Worm (Caenorhabditis elegans) whole organism, late embryonic: ENCODE measurements around the gene srh-20.

Experiments used
- C38D4.7 ChIP-seq: fragments of 200-800 bp; sonication (Bioruptor generic); optimal IDR thresholded peaks from 2 replicates; lab custom pipeline; 2018; ENCODE audit warnings: mild to moderate bottlenecking, missing genetic modification characterization, moderate library complexity, missing compliant biosample characterization
- F13H6.1 ChIP-seq: sonication (generic microtip); optimal IDR thresholded peaks from 2 replicates; lab custom pipeline; 2016; ENCODE audit warnings: missing genetic modification characterization, missing compliant biosample characterization
- K02D7.2 ChIP-seq: sonication (generic microtip); optimal IDR thresholded peaks from 2 replicates; lab custom pipeline; 2017; ENCODE audit warnings: mild to moderate bottlenecking, missing genetic modification characterization, missing compliant biosample characterization
- K09A11.1 ChIP-seq: sonication (generic microtip); optimal IDR thresholded peaks from 2 replicates; lab custom pipeline; 2017; ENCODE audit warnings: antibody characterized with exemption, mild to moderate bottlenecking, missing genetic modification characterization, missing compliant biosample characterization; ENCODE audit not compliant: insufficient read depth
- T23F11.4 ChIP-seq: fragments of 200-800 bp; sonication (Bioruptor generic); optimal IDR thresholded peaks from 2 replicates; lab custom pipeline; 2018; ENCODE audit warnings: mild to moderate bottlenecking, missing genetic modification characterization, missing compliant biosample characterization
- ahr-1 ChIP-seq: sonication (generic microtip); optimal IDR thresholded peaks from 2 replicates; lab custom pipeline; 2016; ENCODE audit warnings: missing genetic modification characterization, missing compliant biosample characterization
- ama-1 ChIP-seq: fragments of 150-350 bp; optimal IDR thresholded peaks from 2 replicates; lab custom pipeline; 2014
- ceh-14 ChIP-seq: sonication (generic microtip); optimal IDR thresholded peaks from 2 replicates; lab custom pipeline; 2016; ENCODE audit warnings: missing genotype, missing genetic modification characterization, missing compliant biosample characterization
- ceh-24 ChIP-seq: sonication (generic microtip); optimal IDR thresholded peaks from 2 replicates; lab custom pipeline; 2016; ENCODE audit warnings: mild to moderate bottlenecking, missing genetic modification characterization, missing compliant biosample characterization
- ceh-30 ChIP-seq: fragments of 150-350 bp; optimal IDR thresholded peaks from 2 replicates; lab custom pipeline; 2014; ENCODE audit warnings: missing biosample characterization, missing genetic modification characterization
- ceh-45 ChIP-seq: fragments of 200-800 bp; sonication (Bioruptor generic); IDR thresholded peaks from 2 replicates; pipeline ENCODE4 v1.3.6; 2022; ENCODE audit warnings: missing genetic modification reagents, missing genetic modification characterization, missing compliant biosample characterization
- ceh-6 ChIP-seq: fragments of 200-800 bp; sonication (Bioruptor generic); optimal IDR thresholded peaks from 2 replicates; lab custom pipeline; 2018; ENCODE audit warnings: mild to moderate bottlenecking, missing genetic modification characterization, missing compliant biosample characterization
- dmd-4 ChIP-seq: sonication (generic microtip); optimal IDR thresholded peaks from 2 replicates; lab custom pipeline; 2016; ENCODE audit warnings: borderline replicate concordance, missing genetic modification characterization, missing compliant biosample characterization
- dve-1 ChIP-seq: sonication (generic microtip); optimal IDR thresholded peaks from 2 replicates; lab custom pipeline; 2017; ENCODE audit warnings: antibody characterized with exemption, mild to moderate bottlenecking, missing genetic modification characterization, missing compliant biosample characterization
- elt-4 ChIP-seq: sonication (generic microtip); optimal IDR thresholded peaks from 2 replicates; lab custom pipeline; 2016; ENCODE audit warnings: missing genetic modification characterization, missing compliant biosample characterization
- ets-4 ChIP-seq: sonication (generic microtip); optimal IDR thresholded peaks from 2 replicates; lab custom pipeline; 2016; ENCODE audit warnings: missing genetic modification characterization, missing compliant biosample characterization
- fax-1 ChIP-seq: sonication (generic microtip); optimal IDR thresholded peaks from 2 replicates; lab custom pipeline; 2016; ENCODE audit warnings: missing genotype, missing genetic modification characterization, missing compliant biosample characterization
- fkh-6 ChIP-seq: sonication (generic microtip); optimal IDR thresholded peaks from 2 replicates; lab custom pipeline; 2016; ENCODE audit warnings: missing genetic modification characterization, missing compliant biosample characterization
- gmeb-2 ChIP-seq: sonication (generic microtip); optimal IDR thresholded peaks from 2 replicates; lab custom pipeline; 2016; ENCODE audit warnings: missing genetic modification characterization, inconsistent platforms, missing compliant biosample characterization
- hlh-13 ChIP-seq: fragments of 200-800 bp; sonication (Bioruptor generic); optimal IDR thresholded peaks from 2 replicates; lab custom pipeline; 2018; ENCODE audit warnings: mild to moderate bottlenecking, missing genetic modification characterization, missing compliant biosample characterization
- hlh-8 ChIP-seq: sonication (generic microtip); optimal IDR thresholded peaks from 2 replicates; lab custom pipeline; 2016; ENCODE audit warnings: missing genotype, missing genetic modification characterization, missing compliant biosample characterization
- lin-11 ChIP-seq: fragments of 200-800 bp; sonication (Bioruptor generic); optimal IDR thresholded peaks from 2 replicates; lab custom pipeline; 2018; ENCODE audit warnings: mild to moderate bottlenecking, missing genetic modification characterization, missing compliant biosample characterization
- mec-3 ChIP-seq: sonication (generic microtip); optimal IDR thresholded peaks from 2 replicates; lab custom pipeline; 2016; ENCODE audit warnings: borderline replicate concordance, missing genetic modification characterization, missing compliant biosample characterization
- nfya-1 ChIP-seq: sonication (generic microtip); optimal IDR thresholded peaks from 2 replicates; lab custom pipeline; 2017; ENCODE audit warnings: missing genetic modification characterization, mild to moderate bottlenecking, missing compliant biosample characterization, antibody characterized with exemption, moderate library complexity
- nhr-232 ChIP-seq: sonication (generic microtip); optimal IDR thresholded peaks from 2 replicates; lab custom pipeline; 2016; ENCODE audit warnings: missing genetic modification characterization, missing compliant biosample characterization
- npax-4 ChIP-seq: sonication (generic microtip); optimal IDR thresholded peaks from 2 replicates; lab custom pipeline; 2016; ENCODE audit warnings: missing genetic modification characterization, missing compliant biosample characterization
- pag-3 ChIP-seq: sonication (generic microtip); optimal IDR thresholded peaks from 2 replicates; lab custom pipeline; 2016; ENCODE audit warnings: missing compliant biosample characterization, missing genetic modification characterization, borderline replicate concordance
- pax-1 ChIP-seq: fragments of 150-350 bp; optimal IDR thresholded peaks from 2 replicates; lab custom pipeline; 2014; ENCODE audit warnings: missing biosample characterization, missing genetic modification characterization
- pha-2 ChIP-seq: sonication (generic microtip); optimal IDR thresholded peaks from 2 replicates; lab custom pipeline; 2017; ENCODE audit warnings: mild to moderate bottlenecking, missing genetic modification characterization, missing compliant biosample characterization
- pqm-1 ChIP-seq: sonication (generic microtip); optimal IDR thresholded peaks from 2 replicates; lab custom pipeline; 2016; ENCODE audit warnings: missing genetic modification characterization, missing compliant biosample characterization
- sox-4 ChIP-seq: sonication (generic microtip); optimal IDR thresholded peaks from 2 replicates; lab custom pipeline; 2017; ENCODE audit warnings: mild to moderate bottlenecking, missing genetic modification characterization, inconsistent platforms, missing compliant biosample characterization
- tbx-2 ChIP-seq: sonication (generic microtip); optimal IDR thresholded peaks from 2 replicates; lab custom pipeline; 2016; ENCODE audit warnings: missing genetic modification characterization, missing compliant biosample characterization
- ttx-3 ChIP-seq: sonication (generic microtip); optimal IDR thresholded peaks from 2 replicates; lab custom pipeline; 2016; ENCODE audit warnings: missing genetic modification reagents, missing genetic modification characterization, missing compliant biosample characterization
- unc-3 ChIP-seq, 2 experiments: fragments of 200-800 bp in 1 of 2; sonication (Bioruptor generic) in 1 of 2; sonication (generic microtip) in 1 of 2; conservative IDR thresholded peaks in 1 of 2; optimal IDR thresholded peaks in 1 of 2; 2 replicates each; pipeline versions ENCODE4 v1.3.6 to Lab custom; 2016 to 2022; ENCODE audit warnings: missing compliant biosample characterization in 2 of 2, missing genetic modification characterization in 2 of 2, missing genetic modification reagents in 1 of 2
- unc-55 ChIP-seq: sonication (generic microtip); optimal IDR thresholded peaks from 2 replicates; lab custom pipeline; 2017; ENCODE audit warnings: missing biosample characterization, missing genetic modification reagents, missing genetic modification characterization
- unc-86 ChIP-seq: sonication (generic microtip); optimal IDR thresholded peaks from 2 replicates; lab custom pipeline; 2016; ENCODE audit warnings: missing genetic modification characterization, missing compliant biosample characterization
- ztf-16 ChIP-seq: sonication (generic microtip); optimal IDR thresholded peaks from 2 replicates; lab custom pipeline; 2017; ENCODE audit warnings: missing genetic modification characterization, missing compliant biosample characterization

The srh-20 gene

ce11 chrV:4932814-4933213 lies 8.1 kb downstream of the srh-20 start, which contains the start of gene C02E7.10:
C02E7.10 (minus strand) TSS chrV:4933045.
- TF ChIP-seq ceh-24, result no peak
- no peak for TF ChIP-seq hlh-8 (tag; lab: Kevin White, UChicago)
- TF ChIP-seq nfya-1, result no peak

ce11 chrV:4933268-4933667 lies 8.6 kb downstream of the srh-20 start:
- TF ChIP-seq ama-1 (no peak), mec-3 (tag; lab: Kevin White, UChicago) (no peak), ztf-16 (tag; lab: Kevin White, UChicago) (no peak), ceh-6 (GFP tag; lab: Kevin White, UChicago) (no peak), unc-86 (tag; lab: Kevin White, UChicago) (no peak), sox-4 (no peak), pqm-1 (no peak), elt-4 (no peak), ceh-30 (tag; lab: Kevin White, UChicago) (no peak), hlh-8 (tag; lab: Kevin White, UChicago) (no peak), dve-1 (tag; lab: Kevin White, UChicago) (no peak), ceh-45 (GFP tag; lab: Robert Waterston, UW) (no peak), pax-1 (tag; lab: Kevin White, UChicago) (no peak), unc-3 (GFP tag; conservative IDR thresholded peaks at IDR 0.05; lab: Robert Waterston, UW) (no peak), unc-3 (tag; optimal IDR thresholded peaks at IDR 0.05; lab: Kevin White, UChicago) (no peak), K09A11.1 (tag; lab: Kevin White, UChicago) (no peak), nfya-1 (no peak), ahr-1 (no peak), tbx-2 (tag; lab: Kevin White, UChicago) (no peak), dmd-4 (tag; lab: Kevin White, UChicago) (no peak)

- TF ChIP-seq lin-11 (tag; lab: Kevin White, UChicago) (no peak), unc-55 (no peak), ceh-24 (no peak), npax-4 (tag; lab: Kevin White, UChicago) (no peak), ahr-1 (no peak), fax-1 (tag; lab: Kevin White, UChicago) (no peak), pha-2 (tag; lab: Kevin White, UChicago) (no peak), ceh-14 (tag; lab: Kevin White, UChicago) (no peak), nhr-232 (no peak), ets-4 (tag; lab: Kevin White, UChicago) (no peak), gmeb-2 (tag; lab: Kevin White, UChicago) (no peak), ttx-3 (no peak), ceh-45 (GFP tag; lab: Robert Waterston, UW) (no peak), K02D7.2 (tag; lab: Kevin White, UChicago) (no peak), ama-1 (no peak)
Observed at ce11 chrV:4934406-4934805, 9.7 kb downstream of the srh-20 start, which contains the start of gene catp-2. catp-2 (plus strand) TSS chrV:4934706.

ce11 chrV:4935096-4935495 lies 10.4 kb downstream of the srh-20 start:
- TF ChIP-seq sox-4 (no peak), F13H6.1 (tag; lab: Kevin White, UChicago) (no peak), hlh-13 (GFP tag; lab: Kevin White, UChicago) (no peak), C38D4.7 (GFP tag; lab: Kevin White, UChicago) (no peak), pag-3 (tag; lab: Kevin White, UChicago) (no peak), pqm-1 (no peak), fkh-6 (tag; lab: Kevin White, UChicago) (no peak), ceh-24 (no peak), T23F11.4 (no peak)
